Worm (Caenorhabditis elegans): Measurements from ENCODE around the gene gip-1.

DNA sequence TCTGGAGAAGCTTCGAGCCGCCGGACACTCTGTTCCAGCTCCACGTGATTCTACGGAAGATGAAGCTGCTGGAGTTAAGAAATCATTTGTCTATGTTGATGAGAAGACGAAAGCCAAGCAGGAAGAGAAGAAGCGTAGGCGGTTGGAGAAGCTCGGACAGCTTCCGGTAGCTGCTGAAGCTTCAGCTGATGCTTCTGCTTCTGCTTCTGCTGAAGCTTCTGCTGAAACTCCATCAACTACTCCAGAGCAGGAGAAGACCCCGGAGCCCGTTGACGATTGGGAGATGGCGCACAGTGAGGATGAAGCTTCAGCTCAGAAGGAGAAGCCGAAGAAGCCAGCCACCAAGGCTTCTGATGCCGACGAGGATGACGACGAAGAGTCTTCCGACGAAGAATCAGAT, 31.0 kb upstream of the gip-1 start:
- TF ChIP-seq unc-62 (GFP tag; optimal IDR thresholded peaks at IDR 0.05): no peak
- no peak for TF ChIP-seq nhr-12 (tag; optimal IDR thresholded peaks at IDR 0.05)
- no peak for TF ChIP-seq ama-1 (optimal IDR thresholded peaks at IDR 0.05)
- no peak for TF ChIP-seq nfya-1 (tag; optimal IDR thresholded peaks at IDR 0.05; ENCODE audit: insufficient read depth)
- TF ChIP-seq nhr-25 (tag; optimal IDR thresholded peaks at IDR 0.05): no peak
- TF ChIP-seq snpc-4 (tag; optimal IDR thresholded peaks at IDR 0.05): no peak
- no peak for TF ChIP-seq ZK546.5 (tag; optimal IDR thresholded peaks at IDR 0.05)
- TF ChIP-seq fkh-10 (GFP tag; optimal IDR thresholded peaks at IDR 0.05): no peak
- TF ChIP-seq pqm-1 (tag; optimal IDR thresholded peaks at IDR 0.05): no peak
- no peak for TF ChIP-seq nhr-76 (tag; optimal IDR thresholded peaks at IDR 0.05)
- no peak for TF ChIP-seq daf-12 (tag; optimal IDR thresholded peaks at IDR 0.05)
- no peak for TF ChIP-seq fos-1 (tag; optimal IDR thresholded peaks at IDR 0.05)
- TF ChIP-seq pha-4 (tag; optimal IDR thresholded peaks at IDR 0.05): no peak
- TF ChIP-seq nhr-11 (tag; optimal IDR thresholded peaks at IDR 0.05): no peak

Data from whole organism, L3 larva.